Fruit fly (Drosophila melanogaster) whole organism, embryonic: ENCODE data around the gene qm.

ENCODE experiments used
- Abd-B ChIP-seq: fragments of 200-800 bp; sonication (Bioruptor generic); optimal IDR thresholded peaks from 2 replicates; lab custom pipeline; 2018; ENCODE audit warnings: missing biosample characterization, mild to moderate bottlenecking, missing genetic modification characterization, moderate library complexity
- Atf-2 ChIP-seq: fragments of 200-800 bp; sonication (Bioruptor generic); optimal IDR thresholded peaks from 2 replicates; lab custom pipeline; 2016; ENCODE audit warnings: missing biosample characterization, missing genetic modification characterization
- CG10267 ChIP-seq: fragments of 200-800 bp; sonication (Bioruptor generic); optimal IDR thresholded peaks from 2 replicates; lab custom pipeline; 2018; ENCODE audit warnings: missing biosample characterization, mild to moderate bottlenecking, missing genetic modification characterization, moderate library complexity
- CG10959 ChIP-seq: fragments of 200-800 bp; sonication (Bioruptor generic); IDR thresholded peaks from 2 replicates; pipeline ENCODE4 v1.3.6; 2022; ENCODE audit warnings: missing biosample characterization, missing genetic modification characterization
- CG11085 ChIP-seq: fragments of 200-800 bp; sonication (Bioruptor generic); IDR thresholded peaks from 2 replicates; pipeline ENCODE4 v1.3.6; 2022; ENCODE audit warnings: missing biosample characterization, missing genetic modification characterization
- CG11398 ChIP-seq: fragments of 200-800 bp; sonication (Bioruptor generic); optimal IDR thresholded peaks from 2 replicates; lab custom pipeline; 2016; ENCODE audit warnings: missing biosample characterization, missing genetic modification characterization
- CG12155 ChIP-seq: fragments of 200-800 bp; sonication (Bioruptor generic); optimal IDR thresholded peaks from 3 replicates; lab custom pipeline; 2016; ENCODE audit warnings: missing biosample characterization, missing genetic modification characterization
- CG12391 ChIP-seq: fragments of 200-800 bp; sonication (Bioruptor generic); optimal IDR thresholded peaks from 3 replicates; lab custom pipeline; 2018; ENCODE audit warnings: missing biosample characterization, mild to moderate bottlenecking, missing genetic modification characterization, moderate library complexity
- CG13287 ChIP-seq: fragments of 200-800 bp; sonication (Bioruptor generic); IDR thresholded peaks from 2 replicates; pipeline ENCODE4 v1.3.6; 2022; ENCODE audit warnings: missing biosample characterization, missing genetic modification characterization; ENCODE audit not compliant: partially characterized antibody
- CG14860 ChIP-seq: fragments of 200-800 bp; sonication (Bioruptor generic); IDR thresholded peaks from 3 replicates; pipeline ENCODE4 v1.3.6; 2022; ENCODE audit warnings: missing biosample characterization, missing genetic modification characterization; ENCODE audit not compliant: partially characterized antibody
- CG17328 ChIP-seq: fragments of 200-800 bp; sonication (Bioruptor generic); IDR thresholded peaks from 2 replicates; pipeline ENCODE4 v1.3.6; 2022; ENCODE audit warnings: missing biosample characterization, missing genetic modification characterization
- CG2120 ChIP-seq: fragments of 200-800 bp; sonication (Bioruptor generic); optimal IDR thresholded peaks from 3 replicates; lab custom pipeline; 2016; ENCODE audit warnings: missing biosample characterization, missing genetic modification characterization
- CG2129 ChIP-seq: fragments of 200-800 bp; sonication (Bioruptor generic); IDR thresholded peaks from 2 replicates; pipeline ENCODE4 v1.3.6; 2022; ENCODE audit warnings: missing biosample characterization, missing genetic modification characterization; ENCODE audit not compliant: partially characterized antibody
- CG2889 ChIP-seq: fragments of 200-800 bp; sonication (Bioruptor generic); IDR thresholded peaks from 3 replicates; pipeline ENCODE4 v1.3.6; 2022; ENCODE audit warnings: missing biosample characterization, missing genetic modification characterization
- CG30403 ChIP-seq: fragments of 200-800 bp; sonication (Bioruptor generic); optimal IDR thresholded peaks from 3 replicates; lab custom pipeline; 2016; ENCODE audit warnings: missing biosample characterization, missing genetic modification characterization
- CG30431 ChIP-seq: fragments of 200-800 bp; sonication (Bioruptor generic); optimal IDR thresholded peaks from 2 replicates; lab custom pipeline; 2017; ENCODE audit warnings: missing biosample characterization, missing genetic modification characterization
- CG3065 ChIP-seq: fragments of 200-800 bp; sonication (Bioruptor generic); optimal IDR thresholded peaks from 2 replicates; lab custom pipeline; 2016; ENCODE audit warnings: missing biosample characterization, missing genetic modification characterization
- CG42726 ChIP-seq: fragments of 200-800 bp; sonication (Bioruptor generic); IDR thresholded peaks from 2 replicates; pipeline ENCODE4 v1.3.6; 2022; ENCODE audit warnings: missing biosample characterization, missing genetic modification characterization; ENCODE audit not compliant: partially characterized antibody
- CG4404 ChIP-seq: fragments of 200-800 bp; sonication (Bioruptor generic); IDR thresholded peaks from 2 replicates; pipeline ENCODE4 v1.3.6; 2022; ENCODE audit warnings: missing biosample characterization, missing genetic modification characterization
- CG4617 ChIP-seq: fragments of 200-800 bp; sonication (Bioruptor generic); optimal IDR thresholded peaks from 3 replicates; lab custom pipeline; 2016; ENCODE audit warnings: missing biosample characterization, missing genetic modification characterization, borderline replicate concordance
- CG5245 ChIP-seq: fragments of 200-800 bp; sonication (Bioruptor generic); optimal IDR thresholded peaks from 3 replicates; lab custom pipeline; 2016; ENCODE audit warnings: missing biosample characterization, missing genetic modification characterization
- CG6272 ChIP-seq: fragments of 200-800 bp; sonication (Bioruptor generic); IDR thresholded peaks from 2 replicates; pipeline ENCODE4 v1.3.6; 2022; ENCODE audit warnings: missing biosample characterization, missing genetic modification characterization
- CG6683 ChIP-seq: fragments of 200-800 bp; sonication (Bioruptor generic); optimal IDR thresholded peaks from 2 replicates; lab custom pipeline; 2017; ENCODE audit warnings: missing biosample characterization, mild to moderate bottlenecking, missing genetic modification characterization, missing genetic modification reagents
- CG6813 ChIP-seq: fragments of 200-800 bp; sonication (Bioruptor generic); optimal IDR thresholded peaks from 2 replicates; lab custom pipeline; 2017; ENCODE audit warnings: missing biosample characterization, missing genetic modification characterization, mild to moderate bottlenecking, moderate library complexity, missing genetic modification reagents
- CG7745 ChIP-seq: fragments of 200-800 bp; sonication (Bioruptor generic); optimal IDR thresholded peaks from 2 replicates; lab custom pipeline; 2018; ENCODE audit warnings: missing biosample characterization, mild to moderate bottlenecking, missing genetic modification characterization, moderate library complexity
- CG7786 ChIP-seq: fragments of 200-800 bp; sonication (Bioruptor generic); optimal IDR thresholded peaks from 2 replicates; lab custom pipeline; 2016; ENCODE audit warnings: missing biosample characterization, missing genetic modification characterization
- D19A ChIP-seq: fragments of 200-800 bp; optimal IDR thresholded peaks from 3 replicates; lab custom pipeline; 2019; ENCODE audit warnings: missing biosample characterization, mild to moderate bottlenecking, missing genetic modification characterization, moderate library complexity
- Fer1 ChIP-seq: fragments of 200-800 bp; sonication (Bioruptor generic); optimal IDR thresholded peaks from 2 replicates; lab custom pipeline; 2017; ENCODE audit warnings: missing biosample characterization, mild to moderate bottlenecking, missing genetic modification characterization
- Fer2 ChIP-seq: fragments of 200-800 bp; sonication (Bioruptor generic); optimal IDR thresholded peaks from 2 replicates; lab custom pipeline; 2018; ENCODE audit warnings: missing biosample characterization, mild to moderate bottlenecking, missing genetic modification characterization, moderate library complexity
- Gug ChIP-seq: fragments of 200-800 bp; sonication (Bioruptor generic); IDR thresholded peaks from 4 replicates; pipeline ENCODE4 v1.3.6; 2022; ENCODE audit warnings: missing biosample characterization, missing genetic modification characterization
- HLH54F ChIP-seq: fragments of 200-800 bp; sonication (Bioruptor generic); optimal IDR thresholded peaks from 3 replicates; lab custom pipeline; 2016; ENCODE audit warnings: missing biosample characterization, missing genetic modification characterization
- Hey ChIP-seq: fragments of 200-800 bp; sonication (Bioruptor generic); optimal IDR thresholded peaks from 3 replicates; lab custom pipeline; 2018; ENCODE audit warnings: missing biosample characterization, mild to moderate bottlenecking, missing genetic modification characterization
- Lhr ChIP-seq: fragments of 200-800 bp; sonication (Bioruptor generic); optimal IDR thresholded peaks from 3 replicates; lab custom pipeline; 2017; ENCODE audit warnings: mild to moderate bottlenecking, missing biosample characterization, missing genetic modification reagents, missing genetic modification characterization
- Mad ChIP-seq: fragments of 200-800 bp; sonication (Bioruptor generic); optimal IDR thresholded peaks from 2 replicates; lab custom pipeline; 2016; ENCODE audit warnings: missing biosample characterization, missing genetic modification characterization
- Mes4 ChIP-seq: fragments of 200-800 bp; sonication (Bioruptor generic); optimal IDR thresholded peaks from 2 replicates; lab custom pipeline; 2016; ENCODE audit warnings: missing biosample characterization, missing genetic modification characterization
- Nf-YC ChIP-seq: fragments of 200-800 bp; optimal IDR thresholded peaks from 3 replicates; lab custom pipeline; 2019; ENCODE audit warnings: missing biosample characterization, mild to moderate bottlenecking, missing genetic modification characterization, moderate library complexity
- abd-A ChIP-seq: fragments of 200-800 bp; sonication (Bioruptor generic); optimal IDR thresholded peaks from 3 replicates; lab custom pipeline; 2019; ENCODE audit warnings: missing biosample characterization, mild to moderate bottlenecking, missing genetic modification characterization, moderate library complexity
- bowl ChIP-seq: fragments of 200-800 bp; sonication (Bioruptor generic); IDR thresholded peaks from 2 replicates; pipeline ENCODE4 v1.3.6; 2022; ENCODE audit warnings: missing biosample characterization, missing genetic modification characterization
- chinmo ChIP-seq: fragments of 200-800 bp; sonication (Bioruptor generic); IDR thresholded peaks from 4 replicates; pipeline ENCODE4 v1.3.6; 2022; ENCODE audit warnings: missing biosample characterization, missing genetic modification characterization; ENCODE audit not compliant: partially characterized antibody
- chm ChIP-seq: fragments of 200-800 bp; sonication (Bioruptor generic); IDR thresholded peaks from 2 replicates; pipeline ENCODE4 v1.3.6; 2022; ENCODE audit warnings: missing biosample characterization, missing genetic modification characterization
- crp ChIP-seq, 2 experiments: fragments of 200-800 bp; sonication (Bioruptor generic); optimal IDR thresholded peaks; 2 replicates in 1 of 2; 3 replicates in 1 of 2; lab custom pipeline; 2017; ENCODE audit warnings: missing biosample characterization in 2 of 2, missing genetic modification characterization in 2 of 2, mild to moderate bottlenecking in 1 of 2, moderate library complexity in 1 of 2
- eyg ChIP-seq: fragments of 200-800 bp; sonication (Bioruptor generic); optimal IDR thresholded peaks from 3 replicates; lab custom pipeline; 2016; ENCODE audit warnings: missing biosample characterization, missing genetic modification characterization
- hbn ChIP-seq: fragments of 200-800 bp; sonication (Bioruptor generic); IDR thresholded peaks from 2 replicates; pipeline ENCODE4 v1.3.6; 2022; ENCODE audit warnings: missing biosample characterization, missing genetic modification characterization; ENCODE audit not compliant: partially characterized antibody
- hth ChIP-seq: fragments of >200 bp; optimal IDR thresholded peaks from 2 replicates; lab custom pipeline; 2017; ENCODE audit warnings: inconsistent platforms
- lbe ChIP-seq: fragments of 200-800 bp; sonication (Bioruptor generic); optimal IDR thresholded peaks from 2 replicates; lab custom pipeline; 2016; ENCODE audit warnings: missing biosample characterization, mild to moderate bottlenecking, missing genetic modification characterization
- luna ChIP-seq: fragments of 200-800 bp; sonication (Bioruptor generic); optimal IDR thresholded peaks from 2 replicates; lab custom pipeline; 2016; ENCODE audit warnings: missing biosample characterization, missing genetic modification characterization
- mld ChIP-seq: fragments of 200-800 bp; sonication (Bioruptor generic); IDR thresholded peaks from 3 replicates; pipeline ENCODE4 v1.3.6; 2022; ENCODE audit warnings: missing biosample characterization, missing genetic modification characterization; ENCODE audit not compliant: partially characterized antibody
- pfk ChIP-seq: fragments of 200-800 bp; sonication (Bioruptor generic); optimal IDR thresholded peaks from 2 replicates; lab custom pipeline; 2018; ENCODE audit warnings: missing biosample characterization, mild to moderate bottlenecking, missing genetic modification characterization, moderate library complexity
- usp ChIP-seq: fragments of >200 bp; optimal IDR thresholded peaks from 2 replicates; lab custom pipeline; 2017; ENCODE audit warnings: missing biosample characterization, missing genetic modification characterization

qm gene

dm6 chr3L:7347984-7348631 lies at the start of gene qm, which contains the start of gene Srp19 (continued):
- TF ChIP-seq CG2889, result no peak
- peak; percentile 67; the same call in 1 of the 2 replicates for TF ChIP-seq chm (GFP tag; lab: Robert Waterston, UW)
- TF ChIP-seq usp (GFP tag; lab: Kevin White, UChicago), result no peak
- TF ChIP-seq Mad (GFP tag; lab: Kevin White, UChicago), result no peak
- TF ChIP-seq CG7786, result peak; percentile 10
- TF ChIP-seq CG6813 (GFP tag; lab: Kevin White, UChicago), result no peak
- TF ChIP-seq eyg (GFP tag; lab: Kevin White, UChicago), result no peak
- peak; percentile 59; the same call in 1 of the 2 replicates for TF ChIP-seq CG2129 (GFP tag; lab: Robert Waterston, UW)
- TF ChIP-seq Gug (GFP tag; lab: Robert Waterston, UW), result peak; percentile 24; the same call in 1 of the 4 replicates
- TF ChIP-seq CG13287 (GFP tag; lab: Robert Waterston, UW), result peak; percentile 87
- peak; percentile 84 for TF ChIP-seq CG30403 (GFP tag; lab: Kevin White, UChicago)
- peak; percentile 72 for TF ChIP-seq hbn (GFP tag; lab: Robert Waterston, UW)
- TF ChIP-seq Atf-2 (GFP tag; lab: Kevin White, UChicago), result peak; percentile 0
- peak; percentile 78 for TF ChIP-seq CG2120 (GFP tag; lab: Kevin White, UChicago)
- no peak for TF ChIP-seq bowl (GFP tag; lab: Robert Waterston, UW)
- TF ChIP-seq CG3065 (GFP tag; lab: Kevin White, UChicago), result no peak
- TF ChIP-seq CG30431 (GFP tag; lab: Kevin White, UChicago), result no peak
- peak; percentile 34 for TF ChIP-seq Fer2
- TF ChIP-seq Lhr (GFP tag; lab: Kevin White, UChicago), result no peak
- TF ChIP-seq Fer1 (GFP tag; lab: Kevin White, UChicago), result peak; percentile 51
- TF ChIP-seq chinmo, result peak; percentile 97
- peak; percentile 17 for TF ChIP-seq luna
- no peak for TF ChIP-seq abd-A
- peak; percentile 18 for TF ChIP-seq lbe (GFP tag; lab: Kevin White, UChicago)
- peak; percentile 70 for TF ChIP-seq CG12391 (tag; lab: Kevin White, UChicago)
- TF ChIP-seq CG4404 (GFP tag; lab: Robert Waterston, UW), result peak; percentile 34; the same call in 1 of the 2 replicates
- TF ChIP-seq CG11085, result 0 out of 2 replicates have a peak, but pooled peaks have one; percentile 12
- TF ChIP-seq Abd-B (GFP tag; lab: Kevin White, UChicago), result no peak
- no peak for TF ChIP-seq crp (GFP tag; optimal IDR thresholded peaks at IDR 0.05; lab: Kevin White, UChicago)
- peak; percentile 47 for TF ChIP-seq HLH54F (GFP tag; lab: Kevin White, UChicago)
- no peak for TF ChIP-seq D19A
- TF ChIP-seq CG5245 (GFP tag; lab: Kevin White, UChicago), result peak; percentile 27
- peak; percentile 36 for TF ChIP-seq CG12155
- peak; percentile 40 for TF ChIP-seq CG10267 (tag; lab: Kevin White, UChicago)
- TF ChIP-seq hth (lab: Kevin White, UChicago), result no peak
- no peak for TF ChIP-seq Mes4 (GFP tag; lab: Kevin White, UChicago)
- peak; percentile 77; the same call in 2 of the 3 replicates for TF ChIP-seq CG14860 (GFP tag; lab: Robert Waterston, UW)
- peak; percentile 28 for TF ChIP-seq Nf-YC (tag; lab: Kevin White, UChicago)
- peak; percentile 59; the same call in 2 of the 3 replicates for TF ChIP-seq mld (GFP tag; lab: Robert Waterston, UW)
- TF ChIP-seq pfk (GFP tag; lab: Kevin White, UChicago), result no peak
- TF ChIP-seq CG7745 (tag; lab: Kevin White, UChicago), result no peak
- no peak for TF ChIP-seq CG11398 (GFP tag; lab: Kevin White, UChicago)
- TF ChIP-seq CG6683 (GFP tag; lab: Kevin White, UChicago), result no peak
- peak; percentile 34; the same call in 1 of the 2 replicates for TF ChIP-seq CG6272
- peak; percentile 19 for TF ChIP-seq CG4617 (GFP tag; lab: Kevin White, UChicago)
- no peak; the same call in 1 of the 2 replicates for TF ChIP-seq CG10959 (GFP tag; lab: Robert Waterston, UW)
- TF ChIP-seq CG17328 (GFP tag; lab: Robert Waterston, UW), result no peak
- no peak for TF ChIP-seq Hey
- TF ChIP-seq CG42726 (GFP tag; lab: Robert Waterston, UW), result peak; percentile 70; the same call in 1 of the 2 replicates
